Worm (Caenorhabditis elegans) whole organism, young adult: ENCODE data around the gene F58A6.2.

Experiments
- B0019.2 ChIP-seq: fragments of 200-800 bp; sonication (Bioruptor generic); conservative IDR thresholded peaks from 2 replicates; pipeline ENCODE4 v1.3.6; 2022; ENCODE audit warnings: missing genetic modification reagents, missing genetic modification characterization, missing compliant biosample characterization
- C17E4.6 ChIP-seq: fragments of 200-800 bp; sonication (Bioruptor generic); IDR thresholded peaks from 2 replicates; pipeline ENCODE4 v1.3.6; 2022; ENCODE audit warnings: missing genetic modification reagents, missing genetic modification characterization, missing compliant biosample characterization
- F10E7.11 ChIP-seq: sonication (generic microtip); optimal IDR thresholded peaks from 2 replicates; lab custom pipeline; 2017; ENCODE audit warnings: mild to moderate bottlenecking, missing genetic modification characterization, moderate library complexity, missing compliant biosample characterization
- F23B12.7 ChIP-seq: sonication (generic microtip); optimal IDR thresholded peaks from 2 replicates; lab custom pipeline; 2017; ENCODE audit warnings: missing genetic modification characterization, mild to moderate bottlenecking, missing compliant biosample characterization, antibody characterized with exemption, moderate library complexity; ENCODE audit not compliant: insufficient read depth
- F52B5.7 ChIP-seq: sonication (generic microtip); optimal IDR thresholded peaks from 2 replicates; lab custom pipeline; 2016; ENCODE audit warnings: mild to moderate bottlenecking, missing genetic modification characterization, missing compliant biosample characterization
- K11D2.4 ChIP-seq: fragments of 200-800 bp; sonication (Bioruptor generic); IDR thresholded peaks from 2 replicates; pipeline ENCODE4 v1.3.6; 2022; ENCODE audit warnings: missing genetic modification reagents, missing genetic modification characterization, missing compliant biosample characterization
- K12H6.12 ChIP-seq: fragments of 200-800 bp; sonication (Bioruptor generic); optimal IDR thresholded peaks from 2 replicates; lab custom pipeline; 2018; ENCODE audit warnings: mild to moderate bottlenecking, missing genetic modification characterization, missing compliant biosample characterization
- T26A5.8 ChIP-seq: sonication (generic microtip); optimal IDR thresholded peaks from 2 replicates; lab custom pipeline; 2016; ENCODE audit warnings: missing genetic modification characterization, missing compliant biosample characterization
- Y53F4B.3 ChIP-seq: fragments of 200-800 bp; sonication (Bioruptor generic); IDR thresholded peaks from 2 replicates; pipeline ENCODE4 v1.3.6; 2022; ENCODE audit warnings: missing genetic modification reagents, missing genetic modification characterization, missing compliant biosample characterization
- akir-1 ChIP-seq: fragments of 200-800 bp; sonication (Bioruptor generic); optimal IDR thresholded peaks from 2 replicates; lab custom pipeline; 2018; ENCODE audit warnings: mild to moderate bottlenecking, missing genetic modification characterization, moderate library complexity, missing compliant biosample characterization
- aptf-3 ChIP-seq: fragments of 200-800 bp; sonication (Bioruptor generic); IDR thresholded peaks from 2 replicates; pipeline ENCODE4 v1.3.6; 2022; ENCODE audit warnings: missing genetic modification characterization, missing compliant biosample characterization
- attf-6 ChIP-seq: fragments of 200-800 bp; sonication (Bioruptor generic); IDR thresholded peaks from 2 replicates; pipeline ENCODE4 v1.3.6; 2022; ENCODE audit warnings: missing genetic modification reagents, missing genetic modification characterization, missing compliant biosample characterization
- cebp-2 ChIP-seq: fragments of 200-800 bp; sonication (Bioruptor generic); IDR thresholded peaks from 2 replicates; pipeline ENCODE4 v1.3.6; 2022; ENCODE audit warnings: missing genetic modification characterization, missing compliant biosample characterization
- ceh-100 ChIP-seq: fragments of 200-800 bp; sonication (Bioruptor generic); IDR thresholded peaks from 2 replicates; pipeline ENCODE4 v1.3.6; 2022; ENCODE audit warnings: missing genetic modification reagents, missing genetic modification characterization, missing compliant biosample characterization
- ceh-58 ChIP-seq: fragments of 200-800 bp; sonication (Bioruptor generic); IDR thresholded peaks from 2 replicates; pipeline ENCODE4 v1.3.6; 2022; ENCODE audit warnings: missing genetic modification characterization, missing compliant biosample characterization
- ceh-79 ChIP-seq: sonication (generic microtip); optimal IDR thresholded peaks from 2 replicates; lab custom pipeline; 2017; ENCODE audit warnings: mild to moderate bottlenecking, missing genetic modification characterization, missing compliant biosample characterization
- die-1 ChIP-seq: sonication (generic microtip); optimal IDR thresholded peaks from 2 replicates; lab custom pipeline; 2016; ENCODE audit warnings: missing genotype, mild to moderate bottlenecking, missing genetic modification characterization, missing compliant biosample characterization
- dox-1 ChIP-seq: fragments of 200-800 bp; sonication (Bioruptor generic); IDR thresholded peaks from 2 replicates; pipeline ENCODE4 v1.3.6; 2022; ENCODE audit warnings: missing genetic modification reagents, missing genetic modification characterization, missing compliant biosample characterization
- egl-18 ChIP-seq: fragments of 200-800 bp; sonication (Bioruptor generic); IDR thresholded peaks from 2 replicates; pipeline ENCODE4 v1.3.6; 2022; ENCODE audit warnings: missing genetic modification reagents, missing genetic modification characterization, missing compliant biosample characterization
- egrh-3 ChIP-seq: fragments of 200-800 bp; sonication (Bioruptor generic); IDR thresholded peaks from 2 replicates; pipeline ENCODE4 v1.3.6; 2022; ENCODE audit warnings: missing genetic modification reagents, missing genetic modification characterization, missing compliant biosample characterization
- fkh-3 ChIP-seq: sonication (generic microtip); optimal IDR thresholded peaks from 2 replicates; lab custom pipeline; 2016; ENCODE audit warnings: mild to moderate bottlenecking, missing genetic modification characterization, missing compliant biosample characterization
- him-1 ChIP-seq: sonication (generic microtip); optimal IDR thresholded peaks from 2 replicates; lab custom pipeline; 2016; ENCODE audit warnings: missing genotype, missing genetic modification reagents, missing genetic modification characterization, missing compliant biosample characterization
- hmg-1.2 ChIP-seq: fragments of 200-800 bp; sonication (Bioruptor generic); IDR thresholded peaks from 2 replicates; pipeline ENCODE4 v1.3.6; 2022; ENCODE audit warnings: missing genetic modification reagents, missing genetic modification characterization, missing compliant biosample characterization
- let-607 ChIP-seq, 2 experiments: fragments of 200-800 bp in 1 of 2; sonication (Bioruptor generic) in 1 of 2; sonication (generic microtip) in 1 of 2; optimal IDR thresholded peaks; 2 replicates each; lab custom pipeline; 2016 to 2018; ENCODE audit warnings: mild to moderate bottlenecking in 2 of 2, missing compliant biosample characterization in 2 of 2, missing genetic modification characterization in 2 of 2, moderate library complexity in 2 of 2, missing genotype in 1 of 2
- lin-26 ChIP-seq: fragments of 200-800 bp; sonication (Bioruptor generic); IDR thresholded peaks from 2 replicates; pipeline ENCODE4 v1.3.6; 2022; ENCODE audit warnings: missing genetic modification reagents, missing genetic modification characterization, missing compliant biosample characterization
- lin-35 ChIP-seq, 3 experiments: fragments of 150-350 bp in 2 of 3; sonication (generic microtip) in 1 of 3; optimal IDR thresholded peaks; 2 replicates each; lab custom pipeline; 2014 to 2018; ENCODE audit warnings: missing biosample characterization in 3 of 3, missing genetic modification characterization in 3 of 3, missing genetic modification reagents in 3 of 3
- lir-1 ChIP-seq: fragments of 200-800 bp; sonication (Bioruptor generic); conservative IDR thresholded peaks from 2 replicates; pipeline ENCODE4 v1.3.6; 2022; ENCODE audit warnings: missing genetic modification reagents, missing genetic modification characterization, missing compliant biosample characterization
- madf-10 ChIP-seq: sonication (generic microtip); optimal IDR thresholded peaks from 2 replicates; lab custom pipeline; 2016; ENCODE audit warnings: mild to moderate bottlenecking, missing genetic modification characterization, missing compliant biosample characterization
- madf-3 ChIP-seq: fragments of 200-800 bp; sonication (Bioruptor generic); IDR thresholded peaks from 2 replicates; pipeline ENCODE4 v1.3.6; 2022; ENCODE audit warnings: missing genetic modification reagents, missing genetic modification characterization, missing compliant biosample characterization
- madf-8 ChIP-seq: fragments of 200-800 bp; sonication (Bioruptor generic); conservative IDR thresholded peaks from 2 replicates; pipeline ENCODE4 v1.3.6; 2022; ENCODE audit warnings: missing genetic modification reagents, missing genetic modification characterization, missing compliant biosample characterization
- nfya-1 ChIP-seq: sonication (generic microtip); optimal IDR thresholded peaks from 2 replicates; lab custom pipeline; 2017; ENCODE audit warnings: antibody characterized with exemption, missing compliant biosample characterization, missing genetic modification characterization, borderline replicate concordance; ENCODE audit not compliant: insufficient read depth
- nfya-2 ChIP-seq: fragments of 200-800 bp; sonication (Bioruptor generic); IDR thresholded peaks from 2 replicates; pipeline ENCODE4 v1.3.6; 2022; ENCODE audit warnings: missing genetic modification reagents, missing genetic modification characterization, missing compliant biosample characterization
- nfyb-1 ChIP-seq: fragments of 200-800 bp; sonication (Bioruptor generic); IDR thresholded peaks from 2 replicates; pipeline ENCODE4 v1.3.6; 2022; ENCODE audit warnings: missing genetic modification reagents, missing genetic modification characterization, missing compliant biosample characterization
- nhr-90 ChIP-seq: sonication (generic microtip); optimal IDR thresholded peaks from 2 replicates; lab custom pipeline; 2016; ENCODE audit warnings: missing genotype, mild to moderate bottlenecking, missing genetic modification characterization, missing compliant biosample characterization
- rec-8 ChIP-seq, 2 experiments: sonication (generic microtip); optimal IDR thresholded peaks; 2 replicates each; lab custom pipeline; 2016; ENCODE audit warnings: mild to moderate bottlenecking in 2 of 2, missing genetic modification characterization in 2 of 2, missing genetic modification reagents in 2 of 2, missing genotype in 2 of 2, missing biosample characterization in 1 of 2, missing compliant biosample characterization in 1 of 2, moderate library complexity in 1 of 2
- sdz-38 ChIP-seq: sonication (generic microtip); optimal IDR thresholded peaks from 2 replicates; lab custom pipeline; 2016; ENCODE audit warnings: missing genotype, missing genetic modification characterization, missing compliant biosample characterization
- snpc-1.1 ChIP-seq: sonication (generic microtip); optimal IDR thresholded peaks from 2 replicates; lab custom pipeline; 2017; ENCODE audit warnings: missing genetic modification characterization, mild to moderate bottlenecking, missing compliant biosample characterization, antibody characterized with exemption, moderate library complexity, missing genotype, missing genetic modification reagents; ENCODE audit not compliant: insufficient read depth
- snpc-3.4 ChIP-seq: sonication (generic microtip); optimal IDR thresholded peaks from 2 replicates; lab custom pipeline; 2017; ENCODE audit warnings: missing genetic modification characterization, mild to moderate bottlenecking, missing compliant biosample characterization, antibody characterized with exemption, moderate library complexity, missing genotype, missing genetic modification reagents
- somi-1 ChIP-seq: fragments of 200-800 bp; sonication (Bioruptor generic); optimal IDR thresholded peaks from 2 replicates; lab custom pipeline; 2018; ENCODE audit warnings: mild to moderate bottlenecking, missing genetic modification characterization, missing compliant biosample characterization
- sptf-2 ChIP-seq: fragments of 200-800 bp; sonication (Bioruptor generic); optimal IDR thresholded peaks from 2 replicates; lab custom pipeline; 2018; ENCODE audit warnings: mild to moderate bottlenecking, missing genetic modification characterization, missing compliant biosample characterization
- tbp1 ChIP-seq: fragments of 200-800 bp; sonication (Bioruptor generic); optimal IDR thresholded peaks from 2 replicates; lab custom pipeline; 2018; ENCODE audit warnings: mild to moderate bottlenecking, missing genetic modification characterization, missing compliant biosample characterization
- tbx-9 ChIP-seq: sonication (generic microtip); optimal IDR thresholded peaks from 2 replicates; lab custom pipeline; 2016; ENCODE audit warnings: borderline replicate concordance, missing genetic modification characterization, inconsistent platforms, missing compliant biosample characterization
- tlf-1 ChIP-seq: fragments of 200-800 bp; sonication (Bioruptor generic); optimal IDR thresholded peaks from 2 replicates; lab custom pipeline; 2018; ENCODE audit warnings: mild to moderate bottlenecking, missing genetic modification characterization, missing compliant biosample characterization
- zfh-2 ChIP-seq: fragments of 200-800 bp; sonication (Bioruptor generic); conservative IDR thresholded peaks from 2 replicates; pipeline ENCODE4 v1.3.6; 2022; ENCODE audit warnings: missing genetic modification reagents, missing genetic modification characterization, missing compliant biosample characterization
- zim-3 ChIP-seq: sonication (generic microtip); optimal IDR thresholded peaks from 2 replicates; lab custom pipeline; 2017; ENCODE audit warnings: mild to moderate bottlenecking, missing genetic modification characterization, moderate library complexity, missing compliant biosample characterization
- ztf-25 ChIP-seq: fragments of 200-800 bp; sonication (Bioruptor generic); IDR thresholded peaks from 2 replicates; pipeline ENCODE4 v1.3.6; 2022; ENCODE audit warnings: missing genetic modification reagents, missing genetic modification characterization, missing compliant biosample characterization
- ztf-6 ChIP-seq: fragments of 200-800 bp; sonication (Bioruptor generic); IDR thresholded peaks from 2 replicates; pipeline ENCODE4 v1.3.6; 2022; ENCODE audit warnings: missing genetic modification reagents, missing genetic modification characterization, missing compliant biosample characterization

Gene F58A6.2

DNA sequence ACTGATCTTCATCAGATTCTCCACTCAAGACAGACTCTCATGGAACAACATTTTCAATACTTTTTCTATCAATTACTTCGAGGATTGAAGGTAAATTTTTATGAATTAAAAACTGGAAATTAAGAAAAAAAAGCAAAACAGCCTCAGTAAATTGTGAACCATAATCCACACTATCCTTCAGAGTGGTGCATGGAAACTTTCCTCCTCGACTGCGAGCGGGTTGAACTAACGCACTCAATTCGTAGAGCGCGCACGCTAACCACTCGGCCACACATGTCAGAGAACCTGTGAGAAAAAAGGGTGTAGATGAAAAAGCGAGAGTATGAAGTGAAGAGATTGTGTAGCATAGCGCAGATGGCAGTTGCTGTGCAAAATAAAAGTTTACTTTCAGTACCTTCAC lies 31.5 kb upstream of the F58A6.2 start:
- peak; percentile 90 for TF ChIP-seq snpc-3.4 (tag; lab: Kevin White, UChicago)
- peak; percentile 79 for TF ChIP-seq F10E7.11 (tag; lab: Kevin White, UChicago)
- peak; percentile 83 for TF ChIP-seq akir-1 (GFP tag; lab: Kevin White, UChicago)
- TF ChIP-seq egrh-3 (GFP tag; lab: Robert Waterston, UW) = peak; percentile 56
- no peak for TF ChIP-seq zfh-2
- TF ChIP-seq Y53F4B.3 (GFP tag; lab: Robert Waterston, UW) = no peak
- peak; percentile 34 to 68 for TF ChIP-seq let-607 (tag; optimal IDR thresholded peaks at IDR 0.05; lab: Kevin White, UChicago)
- peak; percentile 62 for TF ChIP-seq K11D2.4 (GFP tag; lab: Robert Waterston, UW)
- TF ChIP-seq attf-6 = peak; percentile 71
- peak; percentile 24; the same call in 1 of the 2 replicates for TF ChIP-seq madf-8 (GFP tag; lab: Robert Waterston, UW)
- no peak for TF ChIP-seq nfya-2 (GFP tag; lab: Robert Waterston, UW)
- TF ChIP-seq nfyb-1 (GFP tag; lab: Robert Waterston, UW) = peak; percentile 93
- peak; percentile 92 for TF ChIP-seq ztf-25
- TF ChIP-seq tbx-9 (tag; lab: Kevin White, UChicago) = peak; percentile 79
- peak; percentile 70 for TF ChIP-seq snpc-1.1
- peak; percentile 70 for TF ChIP-seq ceh-79 (tag; lab: Kevin White, UChicago)
- peak; percentile 61; the same call in 1 of the 2 replicates for TF ChIP-seq lir-1 (GFP tag; lab: Robert Waterston, UW)
- TF ChIP-seq fkh-3 (tag; lab: Kevin White, UChicago) = peak; percentile 85
- peak; percentile 81; the same call in 1 of the 2 replicates for TF ChIP-seq madf-3
- TF ChIP-seq F23B12.7 = peak; percentile 90
- TF ChIP-seq C17E4.6 (GFP tag; lab: Robert Waterston, UW) = peak; percentile 63
- TF ChIP-seq aptf-3 (GFP tag; lab: Robert Waterston, UW) = 0 out of 2 replicates have a peak, but pooled peaks have one; percentile 58
- TF ChIP-seq hmg-1.2 (GFP tag; lab: Robert Waterston, UW) = peak; percentile 85
- TF ChIP-seq nfya-1 (tag; lab: Kevin White, UChicago) = no peak
- TF ChIP-seq nhr-90 = peak; percentile 97
- peak; percentile 94; the same call in 1 of the 2 replicates for TF ChIP-seq cebp-2 (GFP tag; lab: Robert Waterston, UW)
- TF ChIP-seq madf-10 (tag; lab: Kevin White, UChicago) = peak; percentile 83
- TF ChIP-seq ztf-6 (GFP tag; lab: Robert Waterston, UW) = 0 out of 2 replicates have a peak, but pooled peaks have one; percentile 51
- 0 out of 2 replicates have a peak, but pooled peaks have one; percentile 57 for TF ChIP-seq egl-18 (GFP tag; lab: Robert Waterston, UW)
- no peak for TF ChIP-seq lin-35 (GFP tag; optimal IDR thresholded peaks at IDR 0.05; lab: Kevin White, UChicago)
- TF ChIP-seq B0019.2 (GFP tag; lab: Robert Waterston, UW) = peak; percentile 37; the same call in 1 of the 2 replicates
- peak; percentile 93 for TF ChIP-seq zim-3 (tag; lab: Kevin White, UChicago)
- peak; percentile 82 for TF ChIP-seq F52B5.7 (tag; lab: Kevin White, UChicago)
- peak; percentile 98 for TF ChIP-seq him-1 (tag; lab: Kevin White, UChicago)
- TF ChIP-seq T26A5.8 = peak; percentile 71
- no peak for TF ChIP-seq sdz-38
- TF ChIP-seq somi-1 (GFP tag; lab: Kevin White, UChicago) = peak; percentile 87
- peak; percentile 96 for TF ChIP-seq lin-26 (GFP tag; lab: Robert Waterston, UW)
- TF ChIP-seq tlf-1 = peak; percentile 36
- TF ChIP-seq K12H6.12 (tag; lab: Kevin White, UChicago) = peak; percentile 64
- TF ChIP-seq ceh-58 (GFP tag; lab: Robert Waterston, UW) = no peak
- TF ChIP-seq ceh-100 (GFP tag; lab: Robert Waterston, UW) = peak; percentile 78
- TF ChIP-seq tbp1 (GFP tag; lab: Kevin White, UChicago) = peak; percentile 98
- TF ChIP-seq rec-8 (tag; optimal IDR thresholded peaks at IDR 0.05; lab: Kevin White, UChicago) = peak; percentile 91 to 94
- TF ChIP-seq die-1 (tag; lab: Kevin White, UChicago) = peak; percentile 95
- peak; percentile 75 for TF ChIP-seq sptf-2 (GFP tag; lab: Kevin White, UChicago)
- peak; percentile 90; the same call in 1 of the 2 replicates for TF ChIP-seq dox-1 (GFP tag; lab: Robert Waterston, UW)
